Worm (Caenorhabditis elegans): ENCODE measurements around the gene str-162.

DNA sequence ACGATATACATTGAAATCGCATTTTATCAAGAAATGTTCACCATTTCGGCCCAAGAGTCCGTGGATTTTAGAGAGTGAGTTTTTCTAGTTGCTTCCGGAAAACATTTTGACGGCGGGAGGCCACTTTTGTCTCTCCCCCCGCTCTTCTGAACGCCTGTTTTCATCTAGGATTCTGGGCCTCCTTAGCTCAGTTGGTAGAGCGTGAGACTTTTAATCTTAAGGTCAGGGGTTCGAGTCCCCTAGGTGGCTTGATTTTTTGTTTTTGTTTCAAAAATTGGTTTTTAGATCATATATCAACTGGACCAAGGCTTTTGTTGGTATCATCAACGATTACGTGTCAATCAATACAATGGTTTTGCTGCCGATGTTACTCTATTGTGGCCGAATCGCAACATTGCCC, 46.6 kb downstream of the str-162 start:
- TF ChIP-seq irx-1 (tag; optimal IDR thresholded peaks at IDR 0.05) (no peak), nhr-19 (GFP tag; conservative IDR thresholded peaks at IDR 0.05) (no peak), grh-1 (GFP tag; IDR thresholded peaks at IDR 0.05) (no peak), lin-13 (GFP tag; optimal IDR thresholded peaks at IDR 0.05) (no peak), rnt-1 (tag; optimal IDR thresholded peaks at IDR 0.05) (no peak)

Data from whole organism, L1 larva.